5 fruit fly cellular contexts compared by ENCODE assay signal in genomic region chr3L:18139184-18139629, dm6.
TF ChIP-seq lines count a peak whose summit lies in the region.

geko (plus strand) TSS chr3L:18139402.

- TF ChIP-seq CTCF in whole organism, embryonic (GFP tag; optimal IDR thresholded peaks at IDR 0.05; lab: Kevin White, UChicago), result no peak

TF ChIP-seq in whole organism, adult, 20 proteins besides CTCF, POLR2A, EP300 and RAD21:
- TF ChIP-seq CG7101 (tag; optimal IDR thresholded peaks at IDR 0.05; lab: Kevin White, UChicago) (no peak), CG12768 (GFP tag; optimal IDR thresholded peaks at IDR 0.05; lab: Kevin White, UChicago) (peak; percentile 8), CG11617 (GFP tag; optimal IDR thresholded peaks at IDR 0.05; lab: Kevin White, UChicago) (no peak), cic (GFP tag; optimal IDR thresholded peaks at IDR 0.05; lab: Kevin White, UChicago) (no peak), kay (GFP tag; lab: Kevin White, UChicago; ENCODE audit: borderline replicate concordance) (no peak), bab1 (GFP tag; optimal IDR thresholded peaks at IDR 0.05; lab: Kevin White, UChicago) (peak; percentile 16), Clk (GFP tag; optimal IDR thresholded peaks at IDR 0.05; lab: Kevin White, UChicago) (no peak), Mnt (GFP tag; optimal IDR thresholded peaks at IDR 0.05; lab: Kevin White, UChicago) (no peak), cnc (optimal IDR thresholded peaks at IDR 0.05; lab: Kevin White, UChicago) (no peak), CG5204 (GFP tag; optimal IDR thresholded peaks at IDR 0.05; lab: Kevin White, UChicago) (no peak), CG14711 (tag; optimal IDR thresholded peaks at IDR 0.05; lab: Kevin White, UChicago) (no peak), Hr96 (GFP tag; optimal IDR thresholded peaks at IDR 0.05; lab: Kevin White, UChicago) (peak; percentile 16), tj (GFP tag; optimal IDR thresholded peaks at IDR 0.05; lab: Kevin White, UChicago) (no peak), Crg-1 (GFP tag; optimal IDR thresholded peaks at IDR 0.05; lab: Kevin White, UChicago) (no peak), toe (GFP tag; optimal IDR thresholded peaks at IDR 0.05; lab: Kevin White, UChicago) (no peak)

TF ChIP-seq in whole organism, embryonic, 481 proteins besides CTCF, POLR2A, EP300 and RAD21 (continues in another document):
- TF ChIP-seq dmrt99B (tag; optimal IDR thresholded peaks at IDR 0.05; lab: Kevin White, UChicago) (no peak), MTF-1 (GFP tag; optimal IDR thresholded peaks at IDR 0.05; lab: Kevin White, UChicago; ENCODE audit: borderline replicate concordance) (no peak), Hand (GFP tag; optimal IDR thresholded peaks at IDR 0.05; lab: Kevin White, UChicago) (no peak), amos (GFP tag; IDR thresholded peaks at IDR 0.05; lab: Robert Waterston, UW; ENCODE audit: partially characterized antibody) (peak; percentile 34; the same call in 1 of the 2 replicates), Meics (GFP tag; optimal IDR thresholded peaks at IDR 0.05; lab: Kevin White, UChicago) (peak; percentile 7), gce (GFP tag; IDR thresholded peaks at IDR 0.05; lab: Robert Waterston, UW) (peak; percentile 20; the same call in 1 of the 3 replicates), Med (GFP tag; lab: Kevin White, UChicago) (peak; percentile 38), gcm2 (GFP tag; optimal IDR thresholded peaks at IDR 0.05; lab: Kevin White, UChicago) (no peak), hkb (optimal IDR thresholded peaks at IDR 0.05; lab: Kevin White, UChicago) (no peak), hkb (GFP tag; IDR thresholded peaks at IDR 0.05; lab: Robert Waterston, UW) (peak; percentile 39; the same call in 1 of the 2 replicates), Xrp1 (GFP tag; IDR thresholded peaks at IDR 0.05; lab: Robert Waterston, UW) (0 out of 2 replicates have a peak, but pooled peaks have one; percentile 8), maf-S (GFP tag; optimal IDR thresholded peaks at IDR 0.05; lab: Kevin White, UChicago) (no peak), CG8388 (GFP tag; optimal IDR thresholded peaks at IDR 0.05; lab: Kevin White, UChicago) (peak; percentile 79), otp (GFP tag; IDR thresholded peaks at IDR 0.05; lab: Robert Waterston, UW) (0 out of 3 replicates have a peak, but pooled peaks have one; percentile 47), Trl (optimal IDR thresholded peaks at IDR 0.05; lab: Kevin White, UChicago) (peak; percentile 83 to 94), Trl (GFP tag; optimal IDR thresholded peaks at IDR 0.05; lab: Kevin White, UChicago) (peak; percentile 28), Dll (GFP tag; IDR thresholded peaks at IDR 0.05; lab: Robert Waterston, UW; ENCODE audit: partially characterized antibody) (peak; percentile 55; the same call in 2 of the 4 replicates)

TF ChIP-seq in whole organism, prepupa, 60 proteins besides CTCF, POLR2A, EP300 and RAD21 (continues in another document):
- TF ChIP-seq spab (GFP tag; optimal IDR thresholded peaks at IDR 0.05; lab: Kevin White, UChicago) (no peak), CG8119 (GFP tag; IDR thresholded peaks at IDR 0.05; lab: Robert Waterston, UW) (peak; percentile 45; the same call in 1 of the 3 replicates), OdsH (GFP tag; optimal IDR thresholded peaks at IDR 0.05; lab: Kevin White, UChicago) (no peak), CG10669 (GFP tag; optimal IDR thresholded peaks at IDR 0.05; lab: Kevin White, UChicago) (no peak), CG11294 (GFP tag; IDR thresholded peaks at IDR 0.05; lab: Robert Waterston, UW) (no peak), CG32006 (GFP tag; optimal IDR thresholded peaks at IDR 0.05; lab: Kevin White, UChicago) (no peak), lz (GFP tag; optimal IDR thresholded peaks at IDR 0.05; lab: Kevin White, UChicago) (no peak), CG31627 (GFP tag; optimal IDR thresholded peaks at IDR 0.05; lab: Kevin White, UChicago) (no peak), CG16779 (tag; optimal IDR thresholded peaks at IDR 0.05; lab: Kevin White, UChicago) (no peak), Eip78C (GFP tag; lab: Kevin White, UChicago) (peak; percentile 46), CG11902 (GFP tag; optimal IDR thresholded peaks at IDR 0.05; lab: Kevin White, UChicago) (no peak), CG10631 (GFP tag; optimal IDR thresholded peaks at IDR 0.05; lab: Kevin White, UChicago) (no peak), Hr39 (GFP tag; optimal IDR thresholded peaks at IDR 0.05; lab: Kevin White, UChicago) (no peak), salr (GFP tag; optimal IDR thresholded peaks at IDR 0.05; lab: Kevin White, UChicago) (no peak), CG1621 (tag; optimal IDR thresholded peaks at IDR 0.05; lab: Kevin White, UChicago) (no peak), Sox102F (GFP tag; optimal IDR thresholded peaks at IDR 0.05; lab: Kevin White, UChicago) (no peak), topi (GFP tag; optimal IDR thresholded peaks at IDR 0.05; lab: Kevin White, UChicago) (no peak), Ets96B (tag; optimal IDR thresholded peaks at IDR 0.05; lab: Kevin White, UChicago) (no peak), acj6 (GFP tag; optimal IDR thresholded peaks at IDR 0.05; lab: Kevin White, UChicago) (no peak), Eip93F (GFP tag; optimal IDR thresholded peaks at IDR 0.05; lab: Kevin White, UChicago) (no peak), CG8632 (GFP tag; optimal IDR thresholded peaks at IDR 0.05; lab: Kevin White, UChicago) (no peak), net (GFP tag; optimal IDR thresholded peaks at IDR 0.05; lab: Kevin White, UChicago) (no peak)

TF ChIP-seq in whole organism, pupa, 21 proteins besides CTCF, POLR2A, EP300 and RAD21:
- TF ChIP-seq Ets98B (GFP tag; IDR thresholded peaks at IDR 0.05; lab: Robert Waterston, UW) (peak; percentile 63; the same call in 1 of the 2 replicates), CG12605 (GFP tag; IDR thresholded peaks at IDR 0.05; lab: Robert Waterston, UW) (peak; percentile 18; the same call in 1 of the 2 replicates), CG4496 (GFP tag; IDR thresholded peaks at IDR 0.05; lab: Robert Waterston, UW) (peak; percentile 62), CG32121 (GFP tag; IDR thresholded peaks at IDR 0.05; lab: Robert Waterston, UW) (peak; percentile 55; the same call in 1 of the 2 replicates), CG8301 (tag; optimal IDR thresholded peaks at IDR 0.05; lab: Kevin White, UChicago) (no peak), CG15710 (tag; optimal IDR thresholded peaks at IDR 0.05; lab: Kevin White, UChicago) (no peak), Snoo (tag; optimal IDR thresholded peaks at IDR 0.05; lab: Kevin White, UChicago) (no peak), CG8159 (tag; optimal IDR thresholded peaks at IDR 0.05; lab: Kevin White, UChicago) (no peak), CG10348 (GFP tag; IDR thresholded peaks at IDR 0.05; lab: Robert Waterston, UW) (no peak), D1 (tag; optimal IDR thresholded peaks at IDR 0.05; lab: Kevin White, UChicago) (no peak), CG14655 (GFP tag; optimal IDR thresholded peaks at IDR 0.05; lab: Kevin White, UChicago) (no peak), CG17806 (tag; optimal IDR thresholded peaks at IDR 0.05; lab: Kevin White, UChicago) (no peak), CG9948 (tag; optimal IDR thresholded peaks at IDR 0.05; lab: Kevin White, UChicago) (no peak), CG13204 (GFP tag; optimal IDR thresholded peaks at IDR 0.05; lab: Kevin White, UChicago) (no peak), CG34367 (tag; optimal IDR thresholded peaks at IDR 0.05; lab: Kevin White, UChicago) (no peak), EcR (GFP tag; optimal IDR thresholded peaks at IDR 0.05; lab: Kevin White, UChicago) (peak; percentile 85), fd96Ca (GFP tag; IDR thresholded peaks at IDR 0.05; lab: Robert Waterston, UW) (no peak), Pif1A (GFP tag; optimal IDR thresholded peaks at IDR 0.05; lab: Kevin White, UChicago) (peak; percentile 32), rn (GFP tag; IDR thresholded peaks at IDR 0.05; lab: Robert Waterston, UW) (no peak), Pif1B (GFP tag; optimal IDR thresholded peaks at IDR 0.05; lab: Kevin White, UChicago) (peak; percentile 24), gl (tag; optimal IDR thresholded peaks at IDR 0.05; lab: Kevin White, UChicago) (no peak)
TF ChIP-seq in whole organism, pupa: peak in this region for 7.

TF ChIP-seq in whole organism, wandering third instar larva, 38 proteins besides CTCF, POLR2A, EP300 and RAD21 (continues in another document):
- TF ChIP-seq woc (GFP tag; optimal IDR thresholded peaks at IDR 0.05; lab: Kevin White, UChicago), result no peak
- no peak for TF ChIP-seq Jra (GFP tag; optimal IDR thresholded peaks at IDR 0.05; lab: Kevin White, UChicago)
- TF ChIP-seq Vsx2 (GFP tag; optimal IDR thresholded peaks at IDR 0.05; lab: Kevin White, UChicago; ENCODE audit: partially characterized antibody), result no peak
- no peak for TF ChIP-seq Dfd (GFP tag; optimal IDR thresholded peaks at IDR 0.05; lab: Kevin White, UChicago)
- no peak for TF ChIP-seq jim (GFP tag; optimal IDR thresholded peaks at IDR 0.05; lab: Kevin White, UChicago)
- peak; percentile 10 for TF ChIP-seq Hnf4 (GFP tag; optimal IDR thresholded peaks at IDR 0.05; lab: Kevin White, UChicago)
- no peak for TF ChIP-seq N (GFP tag; optimal IDR thresholded peaks at IDR 0.05; lab: Kevin White, UChicago)
- TF ChIP-seq CrebA (GFP tag; optimal IDR thresholded peaks at IDR 0.05; lab: Kevin White, UChicago; ENCODE audit: borderline replicate concordance), result peak; percentile 38
- no peak for TF ChIP-seq lola (GFP tag; optimal IDR thresholded peaks at IDR 0.05; lab: Kevin White, UChicago)
- no peak for TF ChIP-seq br (GFP tag; optimal IDR thresholded peaks at IDR 0.05; lab: Kevin White, UChicago)
- no peak for TF ChIP-seq foxo (GFP tag; optimal IDR thresholded peaks at IDR 0.05; lab: Kevin White, UChicago)
- TF ChIP-seq rgr (GFP tag; optimal IDR thresholded peaks at IDR 0.05; lab: Kevin White, UChicago), result no peak
- no peak for TF ChIP-seq HLH106 (tag; optimal IDR thresholded peaks at IDR 0.05; lab: Kevin White, UChicago)
- TF ChIP-seq dmrt93B (GFP tag; optimal IDR thresholded peaks at IDR 0.05; lab: Kevin White, UChicago), result no peak
- no peak for TF ChIP-seq OdsH (GFP tag; optimal IDR thresholded peaks at IDR 0.05; lab: Kevin White, UChicago)
- TF ChIP-seq Dif (GFP tag; optimal IDR thresholded peaks at IDR 0.05; lab: Kevin White, UChicago; ENCODE audit: partially characterized antibody), result peak; percentile 83
- TF ChIP-seq sage (GFP tag; optimal IDR thresholded peaks at IDR 0.05; lab: Kevin White, UChicago), result no peak
- TF ChIP-seq ey (GFP tag; optimal IDR thresholded peaks at IDR 0.05; lab: Kevin White, UChicago), result no peak
- no peak for TF ChIP-seq psq (GFP tag; optimal IDR thresholded peaks at IDR 0.05; lab: Kevin White, UChicago)
- TF ChIP-seq h (GFP tag; optimal IDR thresholded peaks at IDR 0.05; lab: Kevin White, UChicago), result no peak
- no peak for TF ChIP-seq Myc (optimal IDR thresholded peaks at IDR 0.05; lab: Kevin White, UChicago)
- peak; percentile 14 to 63 for TF ChIP-seq dl (GFP tag; optimal IDR thresholded peaks at IDR 0.05; lab: Kevin White, UChicago; ENCODE audit: insufficient read depth in 1 of 2, partially characterized antibody in 2 of 2)
- TF ChIP-seq Sp1 (GFP tag; optimal IDR thresholded peaks at IDR 0.05; lab: Kevin White, UChicago), result no peak
- no peak for TF ChIP-seq pan (optimal IDR thresholded peaks at IDR 0.05; lab: Kevin White, UChicago)
- TF ChIP-seq brk (GFP tag; optimal IDR thresholded peaks at IDR 0.05; lab: Kevin White, UChicago), result no peak
- TF ChIP-seq dsf (GFP tag; optimal IDR thresholded peaks at IDR 0.05; lab: Kevin White, UChicago; ENCODE audit: borderline replicate concordance), result no peak
